Fruit fly (Drosophila melanogaster) whole organism, embryonic: ENCODE measurements around the gene PIG-C.

Experiments used
- Asciz ChIP-seq: fragments of 200-800 bp; sonication (Bioruptor generic); optimal IDR thresholded peaks from 2 replicates; lab custom pipeline; 2017; ENCODE audit warnings: missing biosample characterization, mild to moderate bottlenecking, missing genetic modification characterization, missing genetic modification reagents
- Bteb2 ChIP-seq: fragments of 200-800 bp; sonication (Bioruptor generic); optimal IDR thresholded peaks from 2 replicates; lab custom pipeline; 2016; ENCODE audit warnings: missing biosample characterization, missing genetic modification characterization
- CG10959 ChIP-seq: fragments of 200-800 bp; sonication (Bioruptor generic); IDR thresholded peaks from 2 replicates; pipeline ENCODE4 v1.3.6; 2022; ENCODE audit warnings: missing biosample characterization, missing genetic modification characterization
- CG11398 ChIP-seq: fragments of 200-800 bp; sonication (Bioruptor generic); optimal IDR thresholded peaks from 2 replicates; lab custom pipeline; 2016; ENCODE audit warnings: missing biosample characterization, missing genetic modification characterization
- CG11695 ChIP-seq: fragments of 200-800 bp; sonication (Bioruptor generic); IDR thresholded peaks from 3 replicates; pipeline ENCODE4 v1.3.6; 2022; ENCODE audit warnings: missing biosample characterization, missing genetic modification characterization
- CG12659 ChIP-seq: fragments of 200-800 bp; sonication (Bioruptor generic); optimal IDR thresholded peaks from 3 replicates; lab custom pipeline; 2017; ENCODE audit warnings: mild to moderate bottlenecking, missing biosample characterization, missing genetic modification reagents, missing genetic modification characterization
- CG15269 ChIP-seq: fragments of 200-800 bp; sonication (Bioruptor generic); optimal IDR thresholded peaks from 2 replicates; lab custom pipeline; 2018; ENCODE audit warnings: missing biosample characterization, mild to moderate bottlenecking, missing genetic modification characterization, moderate library complexity
- CG17328 ChIP-seq: fragments of 200-800 bp; sonication (Bioruptor generic); IDR thresholded peaks from 2 replicates; pipeline ENCODE4 v1.3.6; 2022; ENCODE audit warnings: missing biosample characterization, missing genetic modification characterization
- CG2678 ChIP-seq: fragments of 200-800 bp; sonication (Bioruptor generic); optimal IDR thresholded peaks from 3 replicates; lab custom pipeline; 2019; ENCODE audit warnings: missing biosample characterization, mild to moderate bottlenecking, missing genetic modification characterization, moderate library complexity
- CG2875 ChIP-seq: fragments of 200-800 bp; sonication (Bioruptor generic); optimal IDR thresholded peaks from 2 replicates; lab custom pipeline; 2017; ENCODE audit warnings: missing biosample characterization, mild to moderate bottlenecking, missing genetic modification characterization, missing genetic modification reagents
- CG31441 ChIP-seq: fragments of 200-800 bp; sonication (Bioruptor generic); IDR thresholded peaks from 2 replicates; pipeline ENCODE4 v1.3.6; 2022; ENCODE audit warnings: missing biosample characterization, missing genetic modification characterization
- CG34224 ChIP-seq: fragments of 200-800 bp; sonication (Bioruptor generic); IDR thresholded peaks from 3 replicates; pipeline ENCODE4 v1.3.6; 2022; ENCODE audit warnings: missing biosample characterization, missing genetic modification characterization; ENCODE audit not compliant: partially characterized antibody
- CG3995 ChIP-seq: fragments of 200-800 bp; sonication (Bioruptor generic); optimal IDR thresholded peaks from 3 replicates; lab custom pipeline; 2016; ENCODE audit warnings: missing biosample characterization, missing genetic modification characterization
- CG43689 ChIP-seq: fragments of 200-800 bp; sonication (Bioruptor generic); IDR thresholded peaks from 2 replicates; pipeline ENCODE4 v1.3.6; 2022; ENCODE audit warnings: missing biosample characterization, missing genetic modification characterization
- CG6813 ChIP-seq: fragments of 200-800 bp; sonication (Bioruptor generic); optimal IDR thresholded peaks from 2 replicates; lab custom pipeline; 2017; ENCODE audit warnings: missing biosample characterization, missing genetic modification characterization, mild to moderate bottlenecking, moderate library complexity, missing genetic modification reagents
- CG7556 ChIP-seq: fragments of 200-800 bp; sonication (Bioruptor generic); optimal IDR thresholded peaks from 2 replicates; lab custom pipeline; 2017; ENCODE audit warnings: missing biosample characterization, mild to moderate bottlenecking, missing genetic modification characterization
- CG8290 ChIP-seq, 3 experiments: fragments of 200-800 bp; sonication (Bioruptor generic); optimal IDR thresholded peaks; 2 replicates each; lab custom pipeline; 2016 to 2019; ENCODE audit warnings: missing biosample characterization in 3 of 3, missing genetic modification characterization in 3 of 3, mild to moderate bottlenecking in 2 of 3, moderate library complexity in 1 of 3
- CG9215 ChIP-seq: fragments of 200-800 bp; sonication (Bioruptor generic); IDR thresholded peaks from 2 replicates; pipeline ENCODE4 v1.3.6; 2022; ENCODE audit warnings: missing biosample characterization, missing genetic modification characterization
- CoRest ChIP-seq: fragments of 200-800 bp; sonication (Bioruptor generic); optimal IDR thresholded peaks from 3 replicates; lab custom pipeline; 2018; ENCODE audit warnings: missing biosample characterization, mild to moderate bottlenecking, missing genetic modification characterization, moderate library complexity
- HLHmδ ChIP-seq: fragments of 200-800 bp; sonication (Bioruptor generic); optimal IDR thresholded peaks from 2 replicates; lab custom pipeline; 2018; ENCODE audit warnings: missing biosample characterization, mild to moderate bottlenecking, missing genetic modification characterization, moderate library complexity
- HmgD ChIP-seq: fragments of 200-800 bp; sonication (Bioruptor generic); optimal IDR thresholded peaks from 3 replicates; lab custom pipeline; 2016; ENCODE audit warnings: missing biosample characterization, missing genetic modification characterization
- Lpt ChIP-seq: fragments of >200 bp; optimal IDR thresholded peaks from 2 replicates; lab custom pipeline; 2018; ENCODE audit warnings: missing biosample characterization, missing genetic modification characterization
- Nf-YB ChIP-seq: fragments of 200-800 bp; sonication (Bioruptor generic); optimal IDR thresholded peaks from 3 replicates; lab custom pipeline; 2019; ENCODE audit warnings: missing biosample characterization, mild to moderate bottlenecking, missing genetic modification characterization, moderate library complexity
- Taf1 ChIP-seq: fragments of 200-800 bp; sonication (Bioruptor generic); IDR thresholded peaks from 2 replicates; pipeline ENCODE4 v1.3.6; 2022; ENCODE audit warnings: missing biosample characterization, missing genetic modification characterization
- YL-1 ChIP-seq: fragments of 200-800 bp; sonication (Bioruptor generic); optimal IDR thresholded peaks from 3 replicates; lab custom pipeline; 2017; ENCODE audit warnings: missing biosample characterization, mild to moderate bottlenecking, missing genetic modification characterization
- ab ChIP-seq: fragments of 200-800 bp; sonication (Bioruptor generic); optimal IDR thresholded peaks from 2 replicates; lab custom pipeline; 2016; ENCODE audit warnings: missing biosample characterization, missing genetic modification characterization
- amos ChIP-seq: fragments of 200-800 bp; sonication (Bioruptor generic); IDR thresholded peaks from 2 replicates; pipeline ENCODE4 v1.3.6; 2022; ENCODE audit warnings: missing biosample characterization, missing genetic modification characterization; ENCODE audit not compliant: partially characterized antibody
- ash1 ChIP-seq: fragments of 200-800 bp; sonication (Bioruptor generic); optimal IDR thresholded peaks from 2 replicates; lab custom pipeline; 2018; ENCODE audit warnings: missing biosample characterization, mild to moderate bottlenecking, missing genetic modification characterization
- az2 ChIP-seq: fragments of 200-800 bp; sonication (Bioruptor generic); optimal IDR thresholded peaks from 3 replicates; lab custom pipeline; 2016; ENCODE audit warnings: missing biosample characterization, missing genetic modification characterization
- cato ChIP-seq: fragments of 200-800 bp; sonication (Bioruptor generic); optimal IDR thresholded peaks from 2 replicates; lab custom pipeline; 2016; ENCODE audit warnings: missing biosample characterization, missing genetic modification characterization, borderline replicate concordance
- chinmo ChIP-seq: fragments of 200-800 bp; sonication (Bioruptor generic); IDR thresholded peaks from 4 replicates; pipeline ENCODE4 v1.3.6; 2022; ENCODE audit warnings: missing biosample characterization, missing genetic modification characterization; ENCODE audit not compliant: partially characterized antibody
- chm ChIP-seq: fragments of 200-800 bp; sonication (Bioruptor generic); IDR thresholded peaks from 2 replicates; pipeline ENCODE4 v1.3.6; 2022; ENCODE audit warnings: missing biosample characterization, missing genetic modification characterization
- ewg ChIP-seq: fragments of 200-800 bp; sonication (Bioruptor generic); optimal IDR thresholded peaks from 3 replicates; lab custom pipeline; 2017; ENCODE audit warnings: mild to moderate bottlenecking, missing biosample characterization, missing genetic modification reagents, missing genetic modification characterization
- exex ChIP-seq: fragments of 200-800 bp; sonication (Bioruptor generic); optimal IDR thresholded peaks from 4 replicates; lab custom pipeline; 2018; ENCODE audit warnings: missing biosample characterization, mild to moderate bottlenecking, missing genetic modification characterization, moderate library complexity
- h ChIP-seq: fragments of >200 bp; optimal IDR thresholded peaks from 2 replicates; lab custom pipeline; 2017
- lab ChIP-seq: fragments of 200-800 bp; sonication (Bioruptor generic); optimal IDR thresholded peaks from 3 replicates; lab custom pipeline; 2017; ENCODE audit warnings: missing biosample characterization, missing genetic modification characterization, mild to moderate bottlenecking, moderate library complexity, missing genetic modification reagents
- lbe ChIP-seq: fragments of 200-800 bp; sonication (Bioruptor generic); optimal IDR thresholded peaks from 2 replicates; lab custom pipeline; 2016; ENCODE audit warnings: missing biosample characterization, mild to moderate bottlenecking, missing genetic modification characterization
- nerfin-2 ChIP-seq: fragments of 200-800 bp; sonication (Bioruptor generic); IDR thresholded peaks from 2 replicates; pipeline ENCODE4 v1.3.6; 2022; ENCODE audit warnings: missing biosample characterization, missing genetic modification characterization; ENCODE audit not compliant: partially characterized antibody
- oc ChIP-seq: fragments of 200-800 bp; sonication (Bioruptor generic); optimal IDR thresholded peaks from 2 replicates; lab custom pipeline; 2018; ENCODE audit warnings: missing biosample characterization, mild to moderate bottlenecking, missing genetic modification characterization, moderate library complexity
- pan ChIP-seq, 4 experiments: fragments of >200 bp in 3 of 4; fragments of 200-800 bp in 1 of 4; sonication (Bioruptor generic) in 1 of 4; optimal IDR thresholded peaks in 3 of 4; IDR thresholded peaks in 1 of 4; 2 replicates each; pipeline versions ENCODE4 v1.3.6 to Lab custom; 2017 to 2022; ENCODE audit warnings: missing biosample characterization in 2 of 4, missing genetic modification characterization in 2 of 4, mixed read lengths in 1 of 4
- pros ChIP-seq: fragments of 200-800 bp; sonication (Bioruptor generic); optimal IDR thresholded peaks from 3 replicates; lab custom pipeline; 2019; ENCODE audit warnings: missing biosample characterization, mild to moderate bottlenecking, missing genetic modification characterization, moderate library complexity
- sc ChIP-seq, 3 experiments: fragments of >200 bp in 2 of 3; fragments of 200-800 bp in 1 of 3; sonication (Bioruptor generic) in 1 of 3; optimal IDR thresholded peaks; 2 replicates in 2 of 3; 3 replicates in 1 of 3; lab custom pipeline; 2017; ENCODE audit warnings: mild to moderate bottlenecking in 1 of 3, missing biosample characterization in 1 of 3, missing genetic modification characterization in 1 of 3, missing genetic modification reagents in 1 of 3
- seq ChIP-seq: fragments of 200-800 bp; sonication (Bioruptor generic); IDR thresholded peaks from 2 replicates; pipeline ENCODE4 v1.3.6; 2022; ENCODE audit warnings: missing biosample characterization, missing genetic modification characterization
- sob ChIP-seq: fragments of 200-800 bp; sonication (Bioruptor generic); IDR thresholded peaks from 2 replicates; pipeline ENCODE4 v1.3.6; 2022; ENCODE audit warnings: missing biosample characterization, missing genetic modification characterization
- sr ChIP-seq: fragments of 200-800 bp; sonication (Bioruptor generic); IDR thresholded peaks from 3 replicates; pipeline ENCODE4 v1.3.6; 2022; ENCODE audit warnings: missing biosample characterization, missing genetic modification characterization
- sug ChIP-seq: fragments of 200-800 bp; optimal IDR thresholded peaks from 2 replicates; lab custom pipeline; 2019; ENCODE audit warnings: missing biosample characterization, mild to moderate bottlenecking, missing genetic modification characterization, moderate library complexity
- twi ChIP-seq: fragments of 200-800 bp; optimal IDR thresholded peaks from 2 replicates; lab custom pipeline; 2019; ENCODE audit warnings: missing biosample characterization, mild to moderate bottlenecking, missing genetic modification characterization, moderate library complexity

Gene PIG-C

DNA sequence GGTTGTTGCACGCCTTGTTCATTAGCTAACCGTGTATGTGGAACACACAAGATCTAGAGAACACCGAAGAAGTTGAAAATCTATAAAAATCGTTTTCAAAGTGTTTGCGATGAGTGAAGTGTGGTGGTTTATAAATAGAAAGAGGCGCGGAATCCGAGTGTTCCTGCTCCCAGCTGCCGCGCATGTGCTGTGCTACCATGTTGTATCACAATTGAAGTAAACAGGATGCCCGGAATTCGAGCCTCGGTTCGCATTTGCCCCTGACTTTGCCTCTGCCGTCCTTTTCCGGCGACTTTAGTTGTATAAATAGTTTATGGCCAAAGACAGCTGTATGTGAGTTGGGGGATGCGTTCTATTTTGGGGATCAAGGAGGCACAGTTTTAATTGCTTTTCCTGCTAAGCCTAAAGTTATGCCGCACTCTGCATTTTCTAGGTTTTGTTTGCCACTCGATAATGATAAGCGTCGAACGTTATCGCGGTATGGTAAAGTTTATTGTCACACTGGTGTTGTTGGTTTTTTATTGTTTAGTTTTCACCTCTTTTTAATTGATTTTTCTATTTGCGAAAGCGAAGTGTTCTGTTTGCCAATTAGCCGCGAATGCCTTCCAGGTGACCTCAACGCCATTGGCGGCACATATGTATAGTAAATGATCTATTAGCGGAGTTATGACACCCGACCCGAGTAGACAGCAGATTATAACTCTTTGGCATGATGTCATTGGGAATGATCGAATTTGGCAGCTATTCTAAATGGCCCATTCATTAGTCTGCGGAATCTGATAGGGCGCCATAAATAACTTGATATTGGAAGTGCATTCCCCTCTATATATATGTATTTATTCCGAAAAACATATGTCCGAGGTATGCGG is 30.2 kb upstream of the PIG-C start (continued):
- no peak for TF ChIP-seq sob (GFP tag; lab: Robert Waterston, UW)
- no peak for TF ChIP-seq seq (GFP tag; lab: Robert Waterston, UW)
- no peak for TF ChIP-seq HmgD (GFP tag; lab: Kevin White, UChicago)
- TF ChIP-seq lbe (GFP tag; lab: Kevin White, UChicago), result no peak
- TF ChIP-seq lab (GFP tag; lab: Kevin White, UChicago), result peak; percentile 12
- no peak for TF ChIP-seq CG3995 (GFP tag; lab: Kevin White, UChicago)
- no peak for TF ChIP-seq ash1
- TF ChIP-seq CG8290 (GFP tag; optimal IDR thresholded peaks at IDR 0.05; lab: Kevin White, UChicago), result no peak
- TF ChIP-seq CG8290 (tag; optimal IDR thresholded peaks at IDR 0.05; lab: Kevin White, UChicago), result no peak
- 0 out of 4 replicates have a peak, but pooled peaks have one; percentile 21 for TF ChIP-seq chinmo (GFP tag; lab: Robert Waterston, UW)
- TF ChIP-seq CG6813 (GFP tag; lab: Kevin White, UChicago), result no peak
- TF ChIP-seq CG11398 (GFP tag; lab: Kevin White, UChicago), result no peak
- no peak; the same call in 2 of the 3 replicates for TF ChIP-seq CG34224 (GFP tag; lab: Robert Waterston, UW)
- TF ChIP-seq twi (tag; lab: Kevin White, UChicago), result peak; percentile 95
- no peak for TF ChIP-seq sc (optimal IDR thresholded peaks at IDR 0.05; lab: Kevin White, UChicago)
- no peak for TF ChIP-seq sc (GFP tag; optimal IDR thresholded peaks at IDR 0.05; lab: Kevin White, UChicago)
- no peak for TF ChIP-seq CG43689 (GFP tag; lab: Robert Waterston, UW)
- TF ChIP-seq CG15269, result no peak
- TF ChIP-seq CG31441 (GFP tag; lab: Robert Waterston, UW), result no peak
- no peak for TF ChIP-seq CG7556
- no peak for TF ChIP-seq CG11695
- no peak for TF ChIP-seq HLHmδ (GFP tag; lab: Kevin White, UChicago)
- TF ChIP-seq YL-1 (GFP tag; lab: Kevin White, UChicago), result no peak
- no peak for TF ChIP-seq CoRest (tag; lab: Kevin White, UChicago)
- no peak for TF ChIP-seq pan (optimal IDR thresholded peaks at IDR 0.05; lab: Kevin White, UChicago)
- TF ChIP-seq pan (GFP tag; optimal IDR thresholded peaks at IDR 0.05 in 1 of 2, IDR thresholded peaks at IDR 0.05 in 1 of 2), result no peak
- no peak for TF ChIP-seq pros (GFP tag; lab: Kevin White, UChicago)
- TF ChIP-seq amos, result no peak
- TF ChIP-seq CG10959 (GFP tag; lab: Robert Waterston, UW), result no peak
- peak; percentile 35 for TF ChIP-seq sug (tag; lab: Kevin White, UChicago)
- TF ChIP-seq nerfin-2 (GFP tag; lab: Robert Waterston, UW), result no peak
- no peak for TF ChIP-seq h
- TF ChIP-seq CG17328 (GFP tag; lab: Robert Waterston, UW), result no peak
- no peak for TF ChIP-seq cato
- TF ChIP-seq Bteb2 (GFP tag; lab: Kevin White, UChicago), result no peak
- TF ChIP-seq oc (tag; lab: Kevin White, UChicago), result no peak
- no peak for TF ChIP-seq CG9215 (GFP tag; lab: Robert Waterston, UW)
- TF ChIP-seq az2 (GFP tag; lab: Kevin White, UChicago), result no peak
- TF ChIP-seq exex, result peak; percentile 94
- no peak for TF ChIP-seq CG12659 (GFP tag; lab: Kevin White, UChicago)
- no peak for TF ChIP-seq CG2875 (GFP tag; lab: Kevin White, UChicago)
- no peak for TF ChIP-seq Lpt (GFP tag; lab: Kevin White, UChicago)
- no peak for TF ChIP-seq ewg (GFP tag; lab: Kevin White, UChicago)
- TF ChIP-seq sr (GFP tag; lab: Robert Waterston, UW), result no peak
- no peak for TF ChIP-seq Taf1 (GFP tag; lab: Robert Waterston, UW)
- no peak for TF ChIP-seq chm (GFP tag; lab: Robert Waterston, UW)
- TF ChIP-seq Nf-YB (GFP tag; lab: Kevin White, UChicago), result peak; percentile 61
- TF ChIP-seq CG2678 (tag; lab: Kevin White, UChicago), result peak; percentile 22
- TF ChIP-seq ab (GFP tag; lab: Kevin White, UChicago), result no peak
- TF ChIP-seq Asciz (GFP tag; lab: Kevin White, UChicago), result no peak
